Fruit fly (Drosophila melanogaster) whole organism, adult: Measurements from ENCODE around the gene Tango2.

Source experiments
- CG11617 ChIP-seq: fragments of 200-800 bp; sonication (Bioruptor generic); optimal IDR thresholded peaks from 2 replicates; lab custom pipeline; 2017; ENCODE audit warnings: mild to moderate bottlenecking, missing biosample characterization, missing genetic modification reagents, missing genetic modification characterization
- CG12768 ChIP-seq: fragments of 200-800 bp; sonication (Bioruptor generic); optimal IDR thresholded peaks from 2 replicates; lab custom pipeline; 2017; ENCODE audit warnings: missing biosample characterization, missing genetic modification characterization, mild to moderate bottlenecking, moderate library complexity, missing genetic modification reagents
- CG14711 ChIP-seq: fragments of 200-800 bp; sonication (Bioruptor generic); optimal IDR thresholded peaks from 2 replicates; lab custom pipeline; 2018; ENCODE audit warnings: missing biosample characterization, mild to moderate bottlenecking, missing genetic modification characterization, moderate library complexity
- CG1620 ChIP-seq: fragments of 200-800 bp; sonication (Bioruptor generic); optimal IDR thresholded peaks from 2 replicates; lab custom pipeline; 2016; ENCODE audit warnings: missing biosample characterization, missing genetic modification characterization
- CG33017 ChIP-seq: fragments of 200-800 bp; sonication (Bioruptor generic); optimal IDR thresholded peaks from 2 replicates; lab custom pipeline; 2018; ENCODE audit warnings: missing biosample characterization, mild to moderate bottlenecking, missing genetic modification characterization, moderate library complexity
- CG5204 ChIP-seq: fragments of 200-800 bp; sonication (Bioruptor generic); optimal IDR thresholded peaks from 2 replicates; lab custom pipeline; 2016; ENCODE audit warnings: missing biosample characterization, missing genetic modification characterization
- CG7045 ChIP-seq: fragments of 200-800 bp; sonication (Bioruptor generic); optimal IDR thresholded peaks from 2 replicates; lab custom pipeline; 2017; ENCODE audit warnings: missing biosample characterization, mild to moderate bottlenecking, missing genetic modification characterization
- CG7101 ChIP-seq: fragments of 200-800 bp; sonication (Bioruptor generic); optimal IDR thresholded peaks from 2 replicates; lab custom pipeline; 2018; ENCODE audit warnings: missing biosample characterization, mild to moderate bottlenecking, missing genetic modification characterization, moderate library complexity
- Clk ChIP-seq: fragments of 200-800 bp; sonication (Bioruptor generic); optimal IDR thresholded peaks from 2 replicates; lab custom pipeline; 2017; ENCODE audit warnings: missing biosample characterization, missing genetic modification characterization
- Crg-1 ChIP-seq: fragments of 200-800 bp; sonication (Bioruptor generic); optimal IDR thresholded peaks from 2 replicates; lab custom pipeline; 2016; ENCODE audit warnings: missing biosample characterization, missing genetic modification characterization
- Hr96 ChIP-seq: fragments of 200-800 bp; sonication (Bioruptor generic); optimal IDR thresholded peaks from 2 replicates; lab custom pipeline; 2016; ENCODE audit warnings: missing biosample characterization, missing genetic modification characterization
- Mnt ChIP-seq: fragments of 200-800 bp; sonication (Bioruptor generic); optimal IDR thresholded peaks from 2 replicates; lab custom pipeline; 2016; ENCODE audit warnings: missing biosample characterization, mild to moderate bottlenecking, missing genetic modification characterization
- bab1 ChIP-seq: fragments of 200-800 bp; sonication (Bioruptor generic); optimal IDR thresholded peaks from 3 replicates; lab custom pipeline; 2019; ENCODE audit warnings: missing biosample characterization, mild to moderate bottlenecking, missing genetic modification characterization, moderate library complexity
- cic ChIP-seq: fragments of 200-800 bp; sonication (Bioruptor generic); optimal IDR thresholded peaks from 2 replicates; lab custom pipeline; 2017; ENCODE audit warnings: missing biosample characterization, mild to moderate bottlenecking, missing genetic modification characterization, moderate library complexity
- cnc ChIP-seq, 2 experiments: fragments of >200 bp; optimal IDR thresholded peaks; 2 replicates each; lab custom pipeline; 2017
- kay ChIP-seq: fragments of 200-800 bp; sonication (Bioruptor generic); peaks from one replicate; lab custom pipeline; 2016; ENCODE audit warnings: missing biosample characterization, missing genetic modification characterization, borderline replicate concordance
- ovo ChIP-seq: fragments of 200-800 bp; sonication (Bioruptor generic); optimal IDR thresholded peaks from 2 replicates; lab custom pipeline; 2016; ENCODE audit warnings: missing biosample characterization, missing genetic modification characterization
- pad ChIP-seq: fragments of 200-800 bp; sonication (Bioruptor generic); optimal IDR thresholded peaks from 3 replicates; lab custom pipeline; 2017; ENCODE audit warnings: missing biosample characterization, missing genetic modification characterization, mild to moderate bottlenecking, moderate library complexity, missing genetic modification reagents
- tj ChIP-seq: fragments of 200-800 bp; sonication (Bioruptor generic); optimal IDR thresholded peaks from 3 replicates; lab custom pipeline; 2017; ENCODE audit warnings: missing biosample characterization, mild to moderate bottlenecking, missing genetic modification characterization, moderate library complexity
- toe ChIP-seq: fragments of 200-800 bp; sonication (Bioruptor generic); optimal IDR thresholded peaks from 2 replicates; lab custom pipeline; 2016; ENCODE audit warnings: missing biosample characterization, missing genetic modification characterization

Tango2 gene

dm6 chrX:13648819-13649218 lies 32.0 kb downstream of the Tango2 start:
- no peak for TF ChIP-seq CG1620 (GFP tag; lab: Kevin White, UChicago)
- TF ChIP-seq CG14711 (tag; lab: Kevin White, UChicago) = no peak
- TF ChIP-seq cic (GFP tag; lab: Kevin White, UChicago) = no peak
- no peak for TF ChIP-seq CG11617 (GFP tag; lab: Kevin White, UChicago)
- TF ChIP-seq kay (GFP tag; lab: Kevin White, UChicago) = no peak
- TF ChIP-seq toe (GFP tag; lab: Kevin White, UChicago) = no peak
- TF ChIP-seq cnc (optimal IDR thresholded peaks at IDR 0.05; lab: Kevin White, UChicago) = no peak
- TF ChIP-seq tj = no peak
- TF ChIP-seq bab1 (GFP tag; lab: Kevin White, UChicago) = no peak

- no peak for TF ChIP-seq CG33017
- no peak for TF ChIP-seq CG5204 (GFP tag; lab: Kevin White, UChicago)
- no peak for TF ChIP-seq Hr96 (GFP tag; lab: Kevin White, UChicago)
- no peak for TF ChIP-seq CG7101 (tag; lab: Kevin White, UChicago)
These were observed 33.0 kb downstream of the Tango2 start for dm6 chrX:13649801-13650200.

dm6 chrX:13651170-13651569 lies 34.4 kb downstream of the Tango2 start:
- no peak for TF ChIP-seq CG12768 (GFP tag; lab: Kevin White, UChicago)
- no peak for TF ChIP-seq CG7045 (GFP tag; lab: Kevin White, UChicago)
- peak; percentile 4 for TF ChIP-seq tj
- TF ChIP-seq kay (GFP tag; lab: Kevin White, UChicago) = peak; percentile 7
- TF ChIP-seq Mnt = peak; percentile 6
- TF ChIP-seq cnc (optimal IDR thresholded peaks at IDR 0.05; lab: Kevin White, UChicago) = no peak
- TF ChIP-seq cic (GFP tag; lab: Kevin White, UChicago) = peak; percentile 65
- no peak for TF ChIP-seq CG1620 (GFP tag; lab: Kevin White, UChicago)
- no peak for TF ChIP-seq toe (GFP tag; lab: Kevin White, UChicago)
- TF ChIP-seq CG11617 (GFP tag; lab: Kevin White, UChicago) = no peak
- peak; percentile 4 for TF ChIP-seq CG14711 (tag; lab: Kevin White, UChicago)
- TF ChIP-seq Crg-1 = no peak
- TF ChIP-seq CG33017 = no peak
- no peak for TF ChIP-seq CG5204 (GFP tag; lab: Kevin White, UChicago)
- TF ChIP-seq bab1 (GFP tag; lab: Kevin White, UChicago) = no peak
- TF ChIP-seq ovo (GFP tag; lab: Kevin White, UChicago) = no peak
- peak; percentile 37 for TF ChIP-seq pad
- TF ChIP-seq Clk (GFP tag; lab: Kevin White, UChicago) = no peak
- TF ChIP-seq CG7101 (tag; lab: Kevin White, UChicago) = peak; percentile 46
- TF ChIP-seq Hr96 (GFP tag; lab: Kevin White, UChicago) = no peak

- TF ChIP-seq CG7101 (tag; lab: Kevin White, UChicago) (no peak), kay (GFP tag; lab: Kevin White, UChicago) (peak; percentile 46)
These were observed 50.9 kb downstream of the Tango2 start, which contains the start of the genes DNAlig4 and CG11164 for dm6 chrX:13667656-13668055. Gene DNAlig4 (minus strand): TSS chrX:13667811. Gene CG11164 (plus strand): TSS chrX:13668014.
